Worm (Caenorhabditis elegans) whole organism, L4 larva: ENCODE measurements around the gene sna-1.
A peak's percentile ranks its signal among the peaks of the same experiment; 100 is the strongest.

ENCODE experiments used
- ces-1 ChIP-seq: fragments of 150-350 bp; sonication (generic microtip); optimal IDR thresholded peaks from 4 replicates; lab custom pipeline; 2014; ENCODE audit warnings: missing biosample characterization, missing genetic modification reagents, missing genetic modification characterization
- lsy-2 ChIP-seq, 2 experiments: fragments of 150-350 bp in 1 of 2; sonication (generic microtip) in 1 of 2; optimal IDR thresholded peaks; 2 replicates each; lab custom pipeline; 2014 to 2017; ENCODE audit warnings: missing biosample characterization in 2 of 2, missing genetic modification characterization in 2 of 2
- madf-9 ChIP-seq: fragments of 200-800 bp; sonication (Bioruptor generic); conservative IDR thresholded peaks from 2 replicates; pipeline ENCODE4 v1.3.6; 2022; ENCODE audit warnings: missing genetic modification reagents, missing genetic modification characterization, missing compliant biosample characterization
- mes-2 ChIP-seq: sonication (generic microtip); optimal IDR thresholded peaks from 2 replicates; lab custom pipeline; 2016; ENCODE audit warnings: missing genotype, mild to moderate bottlenecking, missing genetic modification characterization, missing compliant biosample characterization; ENCODE audit not compliant: poor library complexity, severe bottlenecking
- nhr-102 ChIP-seq: sonication (generic microtip); optimal IDR thresholded peaks from 2 replicates; lab custom pipeline; 2016; ENCODE audit warnings: mild to moderate bottlenecking, missing genetic modification characterization, moderate library complexity, missing compliant biosample characterization
- nhr-48 ChIP-seq: sonication (generic microtip); optimal IDR thresholded peaks from 2 replicates; lab custom pipeline; 2016; ENCODE audit warnings: mild to moderate bottlenecking, missing genetic modification characterization, missing compliant biosample characterization
- skn-1 ChIP-seq: fragments of 150-350 bp; optimal IDR thresholded peaks from 2 replicates; lab custom pipeline; 2014; ENCODE audit warnings: missing biosample characterization, missing genetic modification characterization

sna-1 gene

ce11 chrV:6661658-6662057, 48.8 kb downstream of the sna-1 start:
- TF ChIP-seq nhr-102 (tag; lab: Kevin White, UChicago) (peak; percentile 23), madf-9 (GFP tag; lab: Robert Waterston, UW) (no peak), lsy-2 (tag; optimal IDR thresholded peaks at IDR 0.05; lab: Kevin White, UChicago) (peak in 1 of 2 experiments; percentile 12), mes-2 (tag; lab: Kevin White, UChicago) (peak; percentile 5), skn-1 (no peak), ces-1 (GFP tag; lab: Kevin White, UChicago) (peak; percentile 61), nhr-48 (peak; percentile 15)
